Worm (Caenorhabditis elegans): ENCODE measurements around the gene ZK836.3.

- TF ChIP-seq daf-8 (GFP tag; IDR thresholded peaks at IDR 0.05) (no peak), fkh-10 (GFP tag; optimal IDR thresholded peaks at IDR 0.05) (no peak), hlh-30 (tag; optimal IDR thresholded peaks at IDR 0.05; ENCODE audit: insufficient read depth) (no peak)
These were observed 49.4 kb upstream of the ZK836.3 start, which contains the start of the genes T04H1.13, slfl-5 and rad-50 for ce11 chrV:12244980-12245742.
